Worm (Caenorhabditis elegans) whole organism, mixed stage, embryonic: ENCODE measurements around the gene H23N18.6.

Source experiments
- M03D4.4 ChIP-seq: sonication (generic microtip); optimal IDR thresholded peaks from 2 replicates; lab custom pipeline; 2017; ENCODE audit warnings: mild to moderate bottlenecking, missing genetic modification characterization, missing compliant biosample characterization
- bed-3 ChIP-seq: fragments of 200-800 bp; sonication (Bioruptor generic); optimal IDR thresholded peaks from 3 replicates; lab custom pipeline; 2018; ENCODE audit warnings: mild to moderate bottlenecking, missing genetic modification characterization, moderate library complexity, missing compliant biosample characterization
- blmp-1 ChIP-seq: fragments of 150-350 bp; optimal IDR thresholded peaks from 2 replicates; lab custom pipeline; 2014; ENCODE audit warnings: missing biosample characterization, missing genetic modification characterization
- ceh-39 ChIP-seq: fragments of 150-350 bp; optimal IDR thresholded peaks from 2 replicates; lab custom pipeline; 2014; ENCODE audit warnings: missing biosample characterization, missing genetic modification characterization
- ceh-83 ChIP-seq: fragments of 200-800 bp; sonication (Bioruptor generic); optimal IDR thresholded peaks from 2 replicates; lab custom pipeline; 2018; ENCODE audit warnings: mild to moderate bottlenecking, missing genetic modification characterization, missing compliant biosample characterization
- ces-1 ChIP-seq: fragments of 150-350 bp; optimal IDR thresholded peaks from 2 replicates; lab custom pipeline; 2014; ENCODE audit warnings: missing biosample characterization, missing genetic modification reagents, missing genetic modification characterization
- drap-1 ChIP-seq: fragments of 200-800 bp; sonication (Bioruptor generic); optimal IDR thresholded peaks from 3 replicates; lab custom pipeline; 2018; ENCODE audit warnings: mild to moderate bottlenecking, missing genetic modification characterization, missing compliant biosample characterization
- elt-1 ChIP-seq: sonication (generic microtip); optimal IDR thresholded peaks from 2 replicates; lab custom pipeline; 2017; ENCODE audit warnings: missing genetic modification characterization, mild to moderate bottlenecking, missing compliant biosample characterization, antibody characterized with exemption, moderate library complexity, borderline replicate concordance; ENCODE audit not compliant: insufficient read depth
- elt-3 ChIP-seq: fragments of 150-350 bp; optimal IDR thresholded peaks from 2 replicates; lab custom pipeline; 2014; ENCODE audit warnings: missing biosample characterization, missing genetic modification characterization
- flh-1 ChIP-seq: fragments of 200-800 bp; sonication (Bioruptor generic); optimal IDR thresholded peaks from 2 replicates; lab custom pipeline; 2018; ENCODE audit warnings: mild to moderate bottlenecking, missing genetic modification characterization, moderate library complexity, missing compliant biosample characterization
- ham-2 ChIP-seq: fragments of 200-800 bp; sonication (Bioruptor generic); optimal IDR thresholded peaks from 2 replicates; lab custom pipeline; 2018; ENCODE audit warnings: mild to moderate bottlenecking, missing genetic modification characterization, missing compliant biosample characterization
- hlh-1 ChIP-seq: fragments of 150-350 bp; optimal IDR thresholded peaks from 2 replicates; lab custom pipeline; 2014; ENCODE audit warnings: missing biosample characterization, missing genetic modification reagents, missing genetic modification characterization
- lin-13 ChIP-seq: fragments of 150-350 bp; optimal IDR thresholded peaks from 2 replicates; lab custom pipeline; 2014; ENCODE audit warnings: missing biosample characterization, missing genetic modification characterization
- lin-32 ChIP-seq: fragments of 200-800 bp; sonication (Bioruptor generic); optimal IDR thresholded peaks from 2 replicates; lab custom pipeline; 2018; ENCODE audit warnings: mild to moderate bottlenecking, missing genetic modification characterization, missing compliant biosample characterization
- lsy-2 ChIP-seq: fragments of 150-350 bp; optimal IDR thresholded peaks from 2 replicates; lab custom pipeline; 2014; ENCODE audit warnings: missing biosample characterization, missing genetic modification characterization
- mab-5 ChIP-seq: fragments of 150-350 bp; optimal IDR thresholded peaks from 2 replicates; lab custom pipeline; 2014; ENCODE audit warnings: missing biosample characterization, missing genetic modification characterization
- mep-1 ChIP-seq: fragments of 150-350 bp; optimal IDR thresholded peaks from 2 replicates; lab custom pipeline; 2017; ENCODE audit warnings: missing biosample characterization, missing genetic modification reagents, missing genetic modification characterization, inconsistent platforms
- mls-2 ChIP-seq: sonication (generic microtip); optimal IDR thresholded peaks from 2 replicates; lab custom pipeline; 2016; ENCODE audit warnings: mild to moderate bottlenecking, missing genetic modification characterization, moderate library complexity, missing compliant biosample characterization
- nhr-12 ChIP-seq: fragments of 150-350 bp; optimal IDR thresholded peaks from 2 replicates; lab custom pipeline; 2014; ENCODE audit warnings: missing biosample characterization, missing genetic modification characterization
- nhr-2 ChIP-seq: fragments of 150-350 bp; optimal IDR thresholded peaks from 2 replicates; lab custom pipeline; 2014; ENCODE audit warnings: missing biosample characterization, missing genetic modification characterization
- nhr-237 ChIP-seq: fragments of 150-350 bp; optimal IDR thresholded peaks from 2 replicates; lab custom pipeline; 2014; ENCODE audit warnings: missing biosample characterization, missing genetic modification characterization
- nhr-28 ChIP-seq: fragments of 150-350 bp; optimal IDR thresholded peaks from 2 replicates; lab custom pipeline; 2014; ENCODE audit warnings: missing biosample characterization, missing genetic modification characterization
- nhr-76 ChIP-seq: sonication (generic microtip); optimal IDR thresholded peaks from 2 replicates; lab custom pipeline; 2017; ENCODE audit warnings: missing biosample characterization, missing genetic modification characterization
- pha-4 ChIP-seq: fragments of 150-350 bp; optimal IDR thresholded peaks from 2 replicates; lab custom pipeline; 2018; ENCODE audit warnings: missing biosample characterization, missing genetic modification reagents, missing genetic modification characterization
- sem-2 ChIP-seq: fragments of 200-800 bp; sonication (Bioruptor generic); optimal IDR thresholded peaks from 2 replicates; lab custom pipeline; 2018; ENCODE audit warnings: mild to moderate bottlenecking, missing genetic modification characterization, missing compliant biosample characterization
- snpc-4 ChIP-seq: fragments of 150-350 bp; optimal IDR thresholded peaks from 2 replicates; lab custom pipeline; 2014; ENCODE audit warnings: missing biosample characterization, missing genetic modification characterization
- sptf-1 ChIP-seq: sonication (generic microtip); optimal IDR thresholded peaks from 2 replicates; lab custom pipeline; 2017; ENCODE audit warnings: mild to moderate bottlenecking, missing genetic modification characterization, moderate library complexity, missing compliant biosample characterization
- tbx-8 ChIP-seq: fragments of 200-800 bp; sonication (Bioruptor generic); optimal IDR thresholded peaks from 2 replicates; lab custom pipeline; 2018; ENCODE audit warnings: mild to moderate bottlenecking, missing genetic modification characterization, moderate library complexity, missing compliant biosample characterization
- unc-120 ChIP-seq: sonication (generic microtip); optimal IDR thresholded peaks from 2 replicates; lab custom pipeline; 2017; ENCODE audit warnings: missing genetic modification characterization, missing compliant biosample characterization; ENCODE audit not compliant: poor library complexity, severe bottlenecking
- unc-39 ChIP-seq: fragments of 150-350 bp; optimal IDR thresholded peaks from 2 replicates; lab custom pipeline; 2014; ENCODE audit warnings: missing biosample characterization, missing genetic modification characterization
- unc-62 ChIP-seq: fragments of 150-350 bp; optimal IDR thresholded peaks from 2 replicates; lab custom pipeline; 2014; ENCODE audit warnings: missing biosample characterization, missing genetic modification reagents, missing genetic modification characterization
- zip-8 ChIP-seq: fragments of 150-350 bp; optimal IDR thresholded peaks from 2 replicates; lab custom pipeline; 2014; ENCODE audit warnings: missing biosample characterization, missing genetic modification characterization
- ztf-11 ChIP-seq: fragments of 150-350 bp; optimal IDR thresholded peaks from 2 replicates; lab custom pipeline; 2014; ENCODE audit warnings: missing biosample characterization, missing genetic modification characterization

H23N18.6 gene

DNA sequence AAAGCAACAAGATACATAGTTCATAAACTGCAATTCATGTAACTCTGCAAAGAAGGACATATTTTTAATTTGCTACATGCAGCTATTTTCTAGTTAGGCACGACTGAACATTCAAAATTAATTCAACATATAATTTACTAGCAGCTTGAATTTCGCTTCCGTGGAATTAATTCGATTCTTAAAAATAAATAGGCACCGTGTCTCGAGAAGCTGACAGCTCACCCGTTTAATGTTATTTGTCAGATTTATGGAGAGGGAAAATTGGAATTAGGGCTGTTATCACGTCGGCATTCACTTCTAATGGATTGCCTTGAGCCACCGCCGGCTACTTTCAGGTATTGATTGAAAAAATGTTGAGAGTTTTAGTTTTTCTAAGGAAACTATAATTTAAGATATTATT, 11.5 kb upstream of the H23N18.6 start, which contains the start of gene srh-21:
TSS of gene srh-21 (plus strand) at position 301 of the 400 bp plus-strand sequence.
- TF ChIP-seq sptf-1 (tag; lab: Kevin White, UChicago) (no peak), nhr-76 (tag; lab: Kevin White, UChicago) (no peak), flh-1 (no peak), zip-8 (tag; lab: Kevin White, UChicago) (no peak), snpc-4 (tag; lab: Kevin White, UChicago) (no peak), unc-120 (tag; lab: Kevin White, UChicago) (no peak), ceh-83 (no peak), nhr-237 (tag; lab: Kevin White, UChicago) (no peak), blmp-1 (tag; lab: Kevin White, UChicago) (no peak), unc-62 (GFP tag; lab: Kevin White, UChicago) (no peak), nhr-12 (tag; lab: Kevin White, UChicago) (no peak), unc-39 (tag; lab: Kevin White, UChicago) (no peak)

DNA sequence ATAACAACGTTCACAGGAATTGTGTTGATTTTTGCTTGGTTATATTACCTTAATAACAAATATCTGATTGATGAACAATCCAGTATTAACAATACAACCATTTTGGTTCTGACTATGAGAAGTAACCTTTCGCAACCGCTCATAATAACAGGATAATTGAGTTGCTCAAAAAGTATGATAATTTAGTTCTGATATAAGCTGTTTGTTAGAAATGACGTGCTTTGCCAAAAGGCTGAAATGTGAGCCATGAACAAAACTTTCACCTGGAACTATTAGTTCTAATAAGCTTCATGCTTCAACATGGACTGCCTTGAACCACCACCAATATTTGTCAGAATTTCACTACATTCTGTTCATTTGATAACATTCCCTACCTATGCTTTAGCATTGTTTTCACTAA, 9.7 kb upstream of the H23N18.6 start, which contains the start of gene srh-20:
TSS of gene srh-20 (plus strand) at position 301 of the 400 bp plus-strand sequence.
- TF ChIP-seq tbx-8: no peak
- no peak for TF ChIP-seq ztf-11 (tag; lab: Kevin White, UChicago)
- no peak for TF ChIP-seq blmp-1 (tag; lab: Kevin White, UChicago)
- TF ChIP-seq ceh-83: no peak
- TF ChIP-seq hlh-1 (tag; lab: Kevin White, UChicago): no peak
- TF ChIP-seq unc-39 (tag; lab: Kevin White, UChicago): no peak
- TF ChIP-seq lin-32 (GFP tag; lab: Kevin White, UChicago): no peak
- no peak for TF ChIP-seq unc-62 (GFP tag; lab: Kevin White, UChicago)
- TF ChIP-seq nhr-28: no peak
- TF ChIP-seq mep-1 (tag; lab: Kevin White, UChicago): no peak
- TF ChIP-seq snpc-4 (tag; lab: Kevin White, UChicago): no peak
- no peak for TF ChIP-seq ceh-39
- TF ChIP-seq drap-1: no peak
- TF ChIP-seq sptf-1 (tag; lab: Kevin White, UChicago): no peak
- no peak for TF ChIP-seq unc-120 (tag; lab: Kevin White, UChicago)
- TF ChIP-seq sem-2: no peak
- no peak for TF ChIP-seq bed-3
- TF ChIP-seq mls-2 (tag; lab: Kevin White, UChicago): no peak
- TF ChIP-seq ces-1 (GFP tag; lab: Kevin White, UChicago): no peak

DNA sequence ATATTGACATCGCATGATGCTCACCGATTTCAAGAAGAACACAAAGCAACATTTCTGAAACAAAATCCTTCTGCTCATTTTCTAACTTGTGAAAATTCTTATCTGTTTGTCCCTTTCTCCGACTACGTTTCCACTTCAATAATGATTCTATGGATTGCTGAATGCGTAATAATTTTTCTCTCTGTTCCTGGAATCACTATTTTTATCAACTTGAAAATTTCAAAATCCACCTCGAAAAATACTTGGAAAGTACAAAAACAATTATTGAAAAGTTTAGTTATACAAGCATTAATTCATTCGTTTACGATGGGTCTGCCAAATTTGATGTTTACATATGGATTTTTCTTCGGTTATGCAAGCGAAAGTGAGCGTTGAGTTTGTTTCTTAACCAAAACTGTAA, 7.1 kb upstream of the H23N18.6 start, which contains the start of gene srh-22:
TSS of gene srh-22 (plus strand) at position 301 of the 400 bp plus-strand sequence.
- no peak for TF ChIP-seq zip-8 (tag; lab: Kevin White, UChicago)
- TF ChIP-seq mls-2 (tag; lab: Kevin White, UChicago): no peak
- no peak for TF ChIP-seq M03D4.4 (tag; lab: Kevin White, UChicago)
- TF ChIP-seq ham-2 (GFP tag; lab: Kevin White, UChicago): no peak
- no peak for TF ChIP-seq mab-5 (tag; lab: Kevin White, UChicago)
- TF ChIP-seq lsy-2: no peak
- no peak for TF ChIP-seq pha-4 (tag; lab: Kevin White, UChicago)
- TF ChIP-seq flh-1: no peak
- no peak for TF ChIP-seq nhr-2 (tag; lab: Kevin White, UChicago)
- TF ChIP-seq drap-1: no peak
- TF ChIP-seq ceh-83: no peak
- TF ChIP-seq lin-13 (tag; lab: Kevin White, UChicago): no peak
- TF ChIP-seq tbx-8: no peak

DNA sequence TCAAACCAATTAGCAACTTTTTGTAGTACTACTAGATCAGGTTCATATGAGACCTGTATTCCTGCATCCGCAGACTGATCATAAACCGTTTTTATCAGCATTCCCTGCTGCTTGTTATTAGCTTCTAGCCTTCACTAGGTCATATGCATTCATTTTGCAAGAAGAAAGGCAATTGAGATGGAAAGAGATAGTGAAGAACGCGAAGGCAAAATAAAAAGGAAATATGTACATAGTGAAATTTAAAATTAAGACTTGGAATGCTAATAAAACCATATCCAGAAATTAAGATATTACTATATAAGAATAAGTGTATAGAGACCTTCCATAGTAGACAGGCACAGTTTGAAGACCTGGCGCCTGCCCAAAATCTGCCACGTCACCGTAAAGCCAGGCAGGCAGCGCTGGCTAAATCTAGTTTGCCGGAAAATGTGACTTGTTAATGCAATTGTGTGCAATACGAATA, 5.8 kb upstream of the H23N18.6 start, which contains the start of the genes C02E7.8 and srh-23:
TSS of gene C02E7.8 (minus strand) at position 101 of the 463 bp plus-strand sequence.
TSS of gene srh-23 (plus strand) at position 413 of the 463 bp plus-strand sequence.
- no peak for TF ChIP-seq tbx-8
- TF ChIP-seq unc-39 (tag; lab: Kevin White, UChicago): no peak
- TF ChIP-seq mep-1 (tag; lab: Kevin White, UChicago): no peak
- no peak for TF ChIP-seq hlh-1 (tag; lab: Kevin White, UChicago)
- no peak for TF ChIP-seq lin-32 (GFP tag; lab: Kevin White, UChicago)
- TF ChIP-seq mab-5 (tag; lab: Kevin White, UChicago): no peak
- no peak for TF ChIP-seq unc-120 (tag; lab: Kevin White, UChicago)
- no peak for TF ChIP-seq nhr-2 (tag; lab: Kevin White, UChicago)
- no peak for TF ChIP-seq nhr-76 (tag; lab: Kevin White, UChicago)
- no peak for TF ChIP-seq elt-1 (tag; lab: Kevin White, UChicago)
- TF ChIP-seq sem-2: no peak
- no peak for TF ChIP-seq blmp-1 (tag; lab: Kevin White, UChicago)
- no peak for TF ChIP-seq sptf-1 (tag; lab: Kevin White, UChicago)
- TF ChIP-seq snpc-4 (tag; lab: Kevin White, UChicago): no peak
- no peak for TF ChIP-seq lsy-2
- TF ChIP-seq ham-2 (GFP tag; lab: Kevin White, UChicago): no peak
- no peak for TF ChIP-seq elt-3 (tag; lab: Kevin White, UChicago)
- no peak for TF ChIP-seq ceh-39
- no peak for TF ChIP-seq nhr-237 (tag; lab: Kevin White, UChicago)
